Fruit fly (Drosophila melanogaster) whole organism, embryonic: ENCODE results near the gene GstD7.

Experiments
- Atf6 ChIP-seq: fragments of 200-800 bp; sonication (Bioruptor generic); IDR thresholded peaks from 2 replicates; pipeline ENCODE4 v1.3.6; 2022; ENCODE audit warnings: missing biosample characterization, missing genetic modification characterization
- B-H2 ChIP-seq: fragments of 200-800 bp; sonication (Bioruptor generic); optimal IDR thresholded peaks from 2 replicates; lab custom pipeline; 2018; ENCODE audit warnings: missing biosample characterization, mild to moderate bottlenecking, missing genetic modification characterization
- CG10654 ChIP-seq: fragments of 200-800 bp; sonication (Bioruptor generic); optimal IDR thresholded peaks from 2 replicates; lab custom pipeline; 2016; ENCODE audit warnings: missing biosample characterization, missing genetic modification characterization
- CG11695 ChIP-seq: fragments of 200-800 bp; sonication (Bioruptor generic); IDR thresholded peaks from 3 replicates; pipeline ENCODE4 v1.3.6; 2022; ENCODE audit warnings: missing biosample characterization, missing genetic modification characterization
- CG12236 ChIP-seq: fragments of 200-800 bp; sonication (Bioruptor generic); optimal IDR thresholded peaks from 2 replicates; lab custom pipeline; 2016; ENCODE audit warnings: missing biosample characterization, missing genetic modification characterization
- CG12391 ChIP-seq: fragments of 200-800 bp; sonication (Bioruptor generic); optimal IDR thresholded peaks from 3 replicates; lab custom pipeline; 2018; ENCODE audit warnings: missing biosample characterization, mild to moderate bottlenecking, missing genetic modification characterization, moderate library complexity
- CG12744 ChIP-seq: fragments of 200-800 bp; sonication (Bioruptor generic); optimal IDR thresholded peaks from 2 replicates; lab custom pipeline; 2016; ENCODE audit warnings: missing biosample characterization, missing genetic modification characterization
- CG13287 ChIP-seq: fragments of 200-800 bp; sonication (Bioruptor generic); IDR thresholded peaks from 2 replicates; pipeline ENCODE4 v1.3.6; 2022; ENCODE audit warnings: missing biosample characterization, missing genetic modification characterization; ENCODE audit not compliant: partially characterized antibody
- CG1529 ChIP-seq: fragments of 200-800 bp; sonication (Bioruptor generic); optimal IDR thresholded peaks from 3 replicates; lab custom pipeline; 2018; ENCODE audit warnings: missing biosample characterization, missing genetic modification characterization
- CG15601 ChIP-seq: fragments of 200-800 bp; sonication (Bioruptor generic); optimal IDR thresholded peaks from 3 replicates; lab custom pipeline; 2019; ENCODE audit warnings: missing biosample characterization, mild to moderate bottlenecking, missing genetic modification characterization, moderate library complexity
- CG1647 ChIP-seq: fragments of 200-800 bp; sonication (Bioruptor generic); optimal IDR thresholded peaks from 3 replicates; lab custom pipeline; 2016; ENCODE audit warnings: missing biosample characterization, missing genetic modification characterization
- CG18764 ChIP-seq: fragments of 200-800 bp; sonication (Bioruptor generic); optimal IDR thresholded peaks from 3 replicates; lab custom pipeline; 2016; ENCODE audit warnings: missing biosample characterization, missing genetic modification characterization
- CG31224 ChIP-seq: fragments of 200-800 bp; sonication (Bioruptor generic); IDR thresholded peaks from 2 replicates; pipeline ENCODE4 v1.3.6; 2022; ENCODE audit warnings: missing biosample characterization, missing genetic modification characterization
- CG32532 ChIP-seq: fragments of 200-800 bp; sonication (Bioruptor generic); IDR thresholded peaks from 2 replicates; pipeline ENCODE4 v1.3.6; 2022; ENCODE audit warnings: missing biosample characterization, missing genetic modification characterization
- CG32772 ChIP-seq: fragments of 200-800 bp; sonication (Bioruptor generic); IDR thresholded peaks from 2 replicates; pipeline ENCODE4 v1.3.6; 2022; ENCODE audit warnings: missing biosample characterization, missing genetic modification characterization
- CG43689 ChIP-seq: fragments of 200-800 bp; sonication (Bioruptor generic); IDR thresholded peaks from 2 replicates; pipeline ENCODE4 v1.3.6; 2022; ENCODE audit warnings: missing biosample characterization, missing genetic modification characterization
- CG4820 ChIP-seq: fragments of 200-800 bp; sonication (Bioruptor generic); optimal IDR thresholded peaks from 3 replicates; lab custom pipeline; 2016; ENCODE audit warnings: missing biosample characterization, missing genetic modification characterization
- CG8290 ChIP-seq, 3 experiments: fragments of 200-800 bp; sonication (Bioruptor generic); optimal IDR thresholded peaks; 2 replicates each; lab custom pipeline; 2016 to 2019; ENCODE audit warnings: missing biosample characterization in 3 of 3, missing genetic modification characterization in 3 of 3, mild to moderate bottlenecking in 2 of 3, moderate library complexity in 1 of 3
- Chrac-16 ChIP-seq: fragments of 200-800 bp; sonication (Bioruptor generic); optimal IDR thresholded peaks from 3 replicates; lab custom pipeline; 2016; ENCODE audit warnings: missing biosample characterization, missing genetic modification characterization
- Ets97D ChIP-seq: fragments of 200-800 bp; sonication (Bioruptor generic); optimal IDR thresholded peaks from 3 replicates; lab custom pipeline; 2016; ENCODE audit warnings: missing biosample characterization, missing genetic modification characterization
- H2.0 ChIP-seq: fragments of 200-800 bp; sonication (Bioruptor generic); IDR thresholded peaks from 2 replicates; pipeline ENCODE4 v1.3.6; 2022; ENCODE audit warnings: missing biosample characterization, missing genetic modification characterization
- Mrtf ChIP-seq: fragments of 200-800 bp; sonication (Bioruptor generic); IDR thresholded peaks from 3 replicates; pipeline ENCODE4 v1.3.6; 2022; ENCODE audit warnings: missing biosample characterization, missing genetic modification characterization
- Pdp1 ChIP-seq, 2 experiments: fragments of 200-800 bp; sonication (Bioruptor generic); optimal IDR thresholded peaks; 3 replicates each; lab custom pipeline; 2016; ENCODE audit warnings: missing biosample characterization in 2 of 2, missing genetic modification characterization in 2 of 2, mild to moderate bottlenecking in 1 of 2, moderate library complexity in 1 of 2
- Rx ChIP-seq: fragments of 200-800 bp; sonication (Bioruptor generic); IDR thresholded peaks from 2 replicates; pipeline ENCODE4 v1.3.6; 2022; ENCODE audit warnings: missing biosample characterization, missing genetic modification characterization
- ara ChIP-seq: fragments of 200-800 bp; sonication (Bioruptor generic); IDR thresholded peaks from 2 replicates; pipeline ENCODE4 v1.3.6; 2022; ENCODE audit warnings: missing biosample characterization, missing genetic modification characterization
- bbx ChIP-seq: fragments of 200-800 bp; sonication (Bioruptor generic); IDR thresholded peaks from 2 replicates; pipeline ENCODE4 v1.3.6; 2022; ENCODE audit warnings: missing biosample characterization, missing genetic modification characterization; ENCODE audit not compliant: partially characterized antibody
- cad ChIP-seq: fragments of >200 bp; optimal IDR thresholded peaks from 2 replicates; lab custom pipeline; 2017; ENCODE audit warnings: missing biosample characterization, missing genetic modification characterization
- ems ChIP-seq: fragments of 200-800 bp; sonication (Bioruptor generic); optimal IDR thresholded peaks from 3 replicates; lab custom pipeline; 2016; ENCODE audit warnings: missing biosample characterization, missing genetic modification characterization
- en ChIP-seq: fragments of 200-800 bp; sonication (Bioruptor generic); optimal IDR thresholded peaks from 2 replicates; lab custom pipeline; 2016; ENCODE audit warnings: missing biosample characterization, missing genetic modification characterization
- h ChIP-seq: fragments of >200 bp; optimal IDR thresholded peaks from 2 replicates; lab custom pipeline; 2017
- hbn ChIP-seq: fragments of 200-800 bp; sonication (Bioruptor generic); IDR thresholded peaks from 2 replicates; pipeline ENCODE4 v1.3.6; 2022; ENCODE audit warnings: missing biosample characterization, missing genetic modification characterization; ENCODE audit not compliant: partially characterized antibody
- insv ChIP-seq, 2 experiments: fragments of 200-800 bp; sonication (Bioruptor generic); optimal IDR thresholded peaks; 3 replicates each; lab custom pipeline; 2016 to 2018; ENCODE audit warnings: missing biosample characterization in 2 of 2, missing genetic modification characterization in 2 of 2
- kah ChIP-seq: fragments of 200-800 bp; sonication (Bioruptor generic); optimal IDR thresholded peaks from 2 replicates; lab custom pipeline; 2018; ENCODE audit warnings: missing biosample characterization, mild to moderate bottlenecking, missing genetic modification characterization
- lilli ChIP-seq: fragments of 200-800 bp; sonication (Bioruptor generic); optimal IDR thresholded peaks from 3 replicates; lab custom pipeline; 2016; ENCODE audit warnings: missing biosample characterization, missing genetic modification characterization
- luna ChIP-seq: fragments of 200-800 bp; sonication (Bioruptor generic); optimal IDR thresholded peaks from 2 replicates; lab custom pipeline; 2016; ENCODE audit warnings: missing biosample characterization, missing genetic modification characterization
- nerfin-2 ChIP-seq: fragments of 200-800 bp; sonication (Bioruptor generic); IDR thresholded peaks from 2 replicates; pipeline ENCODE4 v1.3.6; 2022; ENCODE audit warnings: missing biosample characterization, missing genetic modification characterization; ENCODE audit not compliant: partially characterized antibody
- nom ChIP-seq: fragments of 200-800 bp; sonication (Bioruptor generic); optimal IDR thresholded peaks from 2 replicates; lab custom pipeline; 2017; ENCODE audit warnings: missing biosample characterization, missing genetic modification characterization, mild to moderate bottlenecking, moderate library complexity, missing genetic modification reagents
- org-1 ChIP-seq: fragments of 200-800 bp; sonication (Bioruptor generic); optimal IDR thresholded peaks from 2 replicates; lab custom pipeline; 2017; ENCODE audit warnings: missing biosample characterization, missing genetic modification characterization
- pan ChIP-seq, 4 experiments: fragments of >200 bp in 3 of 4; fragments of 200-800 bp in 1 of 4; sonication (Bioruptor generic) in 1 of 4; optimal IDR thresholded peaks in 3 of 4; IDR thresholded peaks in 1 of 4; 2 replicates each; pipeline versions ENCODE4 v1.3.6 to Lab custom; 2017 to 2022; ENCODE audit warnings: missing biosample characterization in 2 of 4, missing genetic modification characterization in 2 of 4, mixed read lengths in 1 of 4
- pum ChIP-seq: fragments of 200-800 bp; sonication (Bioruptor generic); optimal IDR thresholded peaks from 2 replicates; lab custom pipeline; 2016; ENCODE audit warnings: missing biosample characterization, missing genetic modification characterization
- rib ChIP-seq: fragments of 200-800 bp; sonication (Bioruptor generic); IDR thresholded peaks from 2 replicates; pipeline ENCODE4 v1.3.6; 2022; ENCODE audit warnings: missing biosample characterization, missing genetic modification characterization
- sens ChIP-seq: fragments of 200-800 bp; sonication (Bioruptor generic); peaks from one replicate; lab custom pipeline; 2016; ENCODE audit warnings: missing biosample characterization, missing genetic modification characterization
- sr ChIP-seq: fragments of 200-800 bp; sonication (Bioruptor generic); IDR thresholded peaks from 3 replicates; pipeline ENCODE4 v1.3.6; 2022; ENCODE audit warnings: missing biosample characterization, missing genetic modification characterization
- ssp ChIP-seq: fragments of 200-800 bp; sonication (Bioruptor generic); IDR thresholded peaks from 2 replicates; pipeline ENCODE4 v1.3.6; 2022; ENCODE audit warnings: missing biosample characterization, missing genetic modification characterization
- sug ChIP-seq: fragments of 200-800 bp; optimal IDR thresholded peaks from 2 replicates; lab custom pipeline; 2019; ENCODE audit warnings: missing biosample characterization, mild to moderate bottlenecking, missing genetic modification characterization, moderate library complexity
- tna ChIP-seq: fragments of 200-800 bp; sonication (Bioruptor generic); IDR thresholded peaks from 2 replicates; pipeline ENCODE4 v1.3.6; 2022; ENCODE audit warnings: missing biosample characterization, missing genetic modification characterization; ENCODE audit not compliant: partially characterized antibody
- trh ChIP-seq: fragments of 200-800 bp; sonication (Bioruptor generic); optimal IDR thresholded peaks from 2 replicates; lab custom pipeline; 2016; ENCODE audit warnings: missing biosample characterization, missing genetic modification characterization
- unc-4 ChIP-seq: fragments of 200-800 bp; sonication (Bioruptor generic); IDR thresholded peaks from 2 replicates; pipeline ENCODE4 v1.3.6; 2022; ENCODE audit warnings: missing biosample characterization, missing genetic modification characterization; ENCODE audit not compliant: partially characterized antibody
- zen2 ChIP-seq: fragments of 200-800 bp; sonication (Bioruptor generic); IDR thresholded peaks from 3 replicates; pipeline ENCODE4 v1.3.6; 2022; ENCODE audit warnings: missing biosample characterization, missing genetic modification characterization; ENCODE audit not compliant: partially characterized antibody

GstD7 gene

DNA sequence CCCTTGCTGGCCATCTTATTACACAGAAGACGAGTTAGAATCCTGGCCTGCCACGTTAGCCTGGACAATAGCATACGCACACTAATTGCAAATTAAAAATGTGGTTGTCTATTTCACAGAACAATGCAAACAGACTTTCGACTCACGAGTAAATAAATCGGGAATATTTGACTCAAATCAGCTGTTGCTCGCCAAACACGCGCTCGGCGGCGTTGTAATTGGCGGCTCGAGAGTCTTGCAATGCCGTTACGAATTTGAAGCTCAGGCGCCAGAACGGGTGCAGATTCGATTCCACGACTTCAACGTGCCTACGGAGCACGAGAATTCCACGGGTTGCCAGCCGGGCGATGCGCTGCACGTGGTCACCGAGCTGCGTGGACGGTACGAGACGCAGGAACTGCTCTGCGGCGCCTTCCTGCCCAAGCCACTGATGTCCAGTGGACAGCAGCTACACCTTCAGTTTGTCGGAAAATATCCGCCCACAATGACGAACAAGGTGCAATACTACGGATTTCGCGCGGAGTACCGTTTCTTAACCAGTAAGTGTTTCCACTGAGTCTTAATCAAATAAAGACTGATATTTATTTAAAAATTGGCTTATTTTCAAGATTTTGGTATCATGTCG, 23.5 kb downstream of the GstD7 start, which contains the start of gene DNAlig3 (continued):
- no peak for TF ChIP-seq CG8290 (GFP tag; optimal IDR thresholded peaks at IDR 0.05; lab: Kevin White, UChicago)
- TF ChIP-seq CG8290 (tag; optimal IDR thresholded peaks at IDR 0.05; lab: Kevin White, UChicago) = peak in 1 of 2 experiments; percentile 40
- TF ChIP-seq CG32772 (GFP tag; lab: Robert Waterston, UW) = no peak
- peak; percentile 68; the same call in 2 of the 3 replicates for TF ChIP-seq zen2 (GFP tag; lab: Robert Waterston, UW)
- TF ChIP-seq Rx (GFP tag; lab: Robert Waterston, UW) = no peak
- TF ChIP-seq CG13287 (GFP tag; lab: Robert Waterston, UW) = peak; percentile 73
- TF ChIP-seq sens = peak; percentile 32
- TF ChIP-seq sr (GFP tag; lab: Robert Waterston, UW) = no peak
- no peak for TF ChIP-seq CG43689 (GFP tag; lab: Robert Waterston, UW)
- TF ChIP-seq CG12236 (GFP tag; lab: Kevin White, UChicago) = no peak
- no peak for TF ChIP-seq CG32532 (GFP tag; lab: Robert Waterston, UW)
- TF ChIP-seq tna (GFP tag; lab: Robert Waterston, UW) = 0 out of 2 replicates have a peak, but pooled peaks have one; percentile 25
- TF ChIP-seq H2.0 (GFP tag; lab: Robert Waterston, UW) = no peak
- TF ChIP-seq CG10654 (GFP tag; lab: Kevin White, UChicago) = no peak
- no peak for TF ChIP-seq insv (GFP tag; optimal IDR thresholded peaks at IDR 0.05; lab: Kevin White, UChicago)
- TF ChIP-seq unc-4 (GFP tag; lab: Robert Waterston, UW) = peak; percentile 57
- TF ChIP-seq pum (GFP tag; lab: Kevin White, UChicago) = no peak
- TF ChIP-seq Mrtf (GFP tag; lab: Robert Waterston, UW) = no peak
- no peak for TF ChIP-seq lilli
- TF ChIP-seq CG1647 (GFP tag; lab: Kevin White, UChicago) = no peak
- no peak for TF ChIP-seq ems (GFP tag; lab: Kevin White, UChicago)
- no peak for TF ChIP-seq cad (GFP tag; lab: Kevin White, UChicago)
- TF ChIP-seq sug (tag; lab: Kevin White, UChicago) = no peak

DNA sequence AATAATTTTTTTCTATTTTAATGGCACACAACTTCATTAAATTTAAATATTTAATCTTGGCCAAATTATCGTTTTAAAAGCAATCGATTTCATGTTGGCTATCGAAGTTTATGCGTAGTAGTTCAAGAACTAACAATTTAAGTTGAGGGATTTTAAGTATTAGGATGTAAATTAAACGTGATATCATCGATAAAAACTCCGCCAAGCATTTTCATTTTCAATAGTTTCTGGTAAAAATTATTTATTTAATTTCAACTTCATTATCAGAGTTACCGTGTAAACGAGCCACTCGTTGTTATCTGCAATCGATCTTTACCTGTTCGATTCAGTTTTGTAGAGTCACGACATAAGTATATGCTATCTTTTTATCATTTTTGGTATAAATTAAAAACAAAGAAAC, 24.6 kb downstream of the GstD7 start:
- peak; percentile 76 for TF ChIP-seq ssp (GFP tag; lab: Robert Waterston, UW)
- peak; percentile 98 for TF ChIP-seq CG15601 (tag; lab: Kevin White, UChicago)
- no peak for TF ChIP-seq bbx (GFP tag; lab: Robert Waterston, UW)
- TF ChIP-seq CG1529 (GFP tag; lab: Kevin White, UChicago) = peak; percentile 96
- peak; percentile 97 for TF ChIP-seq CG11695 (GFP tag; lab: Robert Waterston, UW)
- TF ChIP-seq trh (GFP tag; lab: Kevin White, UChicago) = peak; percentile 91
- TF ChIP-seq rib (GFP tag; lab: Robert Waterston, UW) = peak; percentile 86
- TF ChIP-seq luna (GFP tag; lab: Kevin White, UChicago) = peak; percentile 75
- TF ChIP-seq nom (GFP tag; lab: Kevin White, UChicago) = peak; percentile 99
- peak; percentile 90 for TF ChIP-seq org-1
- TF ChIP-seq CG31224 = peak; percentile 90
- peak; percentile 96 for TF ChIP-seq Atf6
- TF ChIP-seq ara (GFP tag; lab: Robert Waterston, UW) = peak; percentile 99
- peak; percentile 94 to 96 for TF ChIP-seq Pdp1 (GFP tag; optimal IDR thresholded peaks at IDR 0.05; lab: Kevin White, UChicago)
- no peak for TF ChIP-seq nerfin-2 (GFP tag; lab: Robert Waterston, UW)
- TF ChIP-seq Chrac-16 (GFP tag; lab: Kevin White, UChicago) = peak; percentile 94
- peak; percentile 94 for TF ChIP-seq en (GFP tag; lab: Kevin White, UChicago)
- no peak for TF ChIP-seq pan (optimal IDR thresholded peaks at IDR 0.05; lab: Kevin White, UChicago)
- peak in 1 of 2 experiments; percentile 97 for TF ChIP-seq pan (GFP tag; optimal IDR thresholded peaks at IDR 0.05 in 1 of 2, IDR thresholded peaks at IDR 0.05 in 1 of 2)
- peak; percentile 94 for TF ChIP-seq CG18764 (GFP tag; lab: Kevin White, UChicago)
- TF ChIP-seq hbn = peak; percentile 36; the same call in 1 of the 2 replicates
- peak; percentile 94 for TF ChIP-seq CG12744
- TF ChIP-seq CG12391 (tag; lab: Kevin White, UChicago) = peak; percentile 99
- peak; percentile 90 for TF ChIP-seq Ets97D
- TF ChIP-seq h (lab: Kevin White, UChicago) = no peak
- TF ChIP-seq CG4820 (GFP tag; lab: Kevin White, UChicago) = peak; percentile 100
- TF ChIP-seq kah = peak; percentile 97
- TF ChIP-seq B-H2 (GFP tag; lab: Kevin White, UChicago) = peak; percentile 98
